Fruit fly (Drosophila melanogaster) whole organism, embryonic: Measurements from ENCODE around the gene cbt.
A peak's percentile ranks its signal among the peaks of the same experiment; 100 is the strongest.

Experiments
- Asciz ChIP-seq: fragments of 200-800 bp; sonication (Bioruptor generic); optimal IDR thresholded peaks from 2 replicates; lab custom pipeline; 2017; ENCODE audit warnings: missing biosample characterization, mild to moderate bottlenecking, missing genetic modification characterization, missing genetic modification reagents
- CG15011 ChIP-seq: fragments of 200-800 bp; sonication (Bioruptor generic); optimal IDR thresholded peaks from 3 replicates; lab custom pipeline; 2018; ENCODE audit warnings: missing biosample characterization, mild to moderate bottlenecking, missing genetic modification characterization
- CG1529 ChIP-seq: fragments of 200-800 bp; sonication (Bioruptor generic); optimal IDR thresholded peaks from 3 replicates; lab custom pipeline; 2018; ENCODE audit warnings: missing biosample characterization, missing genetic modification characterization
- CG15479 ChIP-seq: fragments of 200-800 bp; sonication (Bioruptor generic); optimal IDR thresholded peaks from 3 replicates; lab custom pipeline; 2019; ENCODE audit warnings: missing biosample characterization, mild to moderate bottlenecking, missing genetic modification characterization, moderate library complexity
- CG15514 ChIP-seq: fragments of 200-800 bp; sonication (Bioruptor generic); optimal IDR thresholded peaks from 3 replicates; lab custom pipeline; 2017; ENCODE audit warnings: missing biosample characterization, missing genetic modification characterization, mild to moderate bottlenecking, moderate library complexity, missing genetic modification reagents
- CG18764 ChIP-seq: fragments of 200-800 bp; sonication (Bioruptor generic); optimal IDR thresholded peaks from 3 replicates; lab custom pipeline; 2016; ENCODE audit warnings: missing biosample characterization, missing genetic modification characterization
- CG2875 ChIP-seq: fragments of 200-800 bp; sonication (Bioruptor generic); optimal IDR thresholded peaks from 2 replicates; lab custom pipeline; 2017; ENCODE audit warnings: missing biosample characterization, mild to moderate bottlenecking, missing genetic modification characterization, missing genetic modification reagents
- CG3281 ChIP-seq: fragments of 200-800 bp; sonication (Bioruptor generic); optimal IDR thresholded peaks from 3 replicates; lab custom pipeline; 2017; ENCODE audit warnings: missing biosample characterization, mild to moderate bottlenecking, missing genetic modification characterization
- CG34376 ChIP-seq: fragments of 200-800 bp; sonication (Bioruptor generic); optimal IDR thresholded peaks from 2 replicates; lab custom pipeline; 2018; ENCODE audit warnings: missing biosample characterization, mild to moderate bottlenecking, missing genetic modification characterization
- CG7963 ChIP-seq: fragments of 200-800 bp; sonication (Bioruptor generic); IDR thresholded peaks from 3 replicates; pipeline ENCODE4 v1.3.6; 2022; ENCODE audit warnings: missing biosample characterization, missing genetic modification characterization; ENCODE audit not compliant: partially characterized antibody
- CG7987 ChIP-seq: fragments of 200-800 bp; sonication (Bioruptor generic); optimal IDR thresholded peaks from 2 replicates; lab custom pipeline; 2018; ENCODE audit warnings: missing biosample characterization, mild to moderate bottlenecking, missing genetic modification characterization, moderate library complexity
- CG8290 ChIP-seq, 3 experiments: fragments of 200-800 bp; sonication (Bioruptor generic); optimal IDR thresholded peaks; 2 replicates each; lab custom pipeline; 2016 to 2019; ENCODE audit warnings: missing biosample characterization in 3 of 3, missing genetic modification characterization in 3 of 3, mild to moderate bottlenecking in 2 of 3, moderate library complexity in 1 of 3
- CoRest ChIP-seq: fragments of 200-800 bp; sonication (Bioruptor generic); optimal IDR thresholded peaks from 3 replicates; lab custom pipeline; 2018; ENCODE audit warnings: missing biosample characterization, mild to moderate bottlenecking, missing genetic modification characterization, moderate library complexity
- Dp ChIP-seq: fragments of 200-800 bp; sonication (Bioruptor generic); optimal IDR thresholded peaks from 2 replicates; lab custom pipeline; 2018; ENCODE audit warnings: missing biosample characterization, mild to moderate bottlenecking, missing genetic modification characterization, moderate library complexity
- Ets65A ChIP-seq: fragments of 200-800 bp; sonication (Bioruptor generic); peaks from one replicate; lab custom pipeline; 2016; ENCODE audit warnings: missing biosample characterization, missing genetic modification characterization
- Fer1 ChIP-seq: fragments of 200-800 bp; sonication (Bioruptor generic); optimal IDR thresholded peaks from 2 replicates; lab custom pipeline; 2017; ENCODE audit warnings: missing biosample characterization, mild to moderate bottlenecking, missing genetic modification characterization
- HLHmδ ChIP-seq: fragments of 200-800 bp; sonication (Bioruptor generic); optimal IDR thresholded peaks from 2 replicates; lab custom pipeline; 2018; ENCODE audit warnings: missing biosample characterization, mild to moderate bottlenecking, missing genetic modification characterization, moderate library complexity
- HmgZ ChIP-seq: fragments of 200-800 bp; sonication (Bioruptor generic); optimal IDR thresholded peaks from 2 replicates; lab custom pipeline; 2018; ENCODE audit warnings: missing biosample characterization, mild to moderate bottlenecking, missing genetic modification characterization
- Mad ChIP-seq: fragments of 200-800 bp; sonication (Bioruptor generic); optimal IDR thresholded peaks from 2 replicates; lab custom pipeline; 2016; ENCODE audit warnings: missing biosample characterization, missing genetic modification characterization
- Mes4 ChIP-seq: fragments of 200-800 bp; sonication (Bioruptor generic); optimal IDR thresholded peaks from 2 replicates; lab custom pipeline; 2016; ENCODE audit warnings: missing biosample characterization, missing genetic modification characterization
- NK7.1 ChIP-seq: fragments of 200-800 bp; sonication (Bioruptor generic); optimal IDR thresholded peaks from 3 replicates; lab custom pipeline; 2016; ENCODE audit warnings: missing biosample characterization, missing genetic modification characterization
- NfI ChIP-seq: fragments of 200-800 bp; sonication (Bioruptor generic); optimal IDR thresholded peaks from 3 replicates; lab custom pipeline; 2018; ENCODE audit warnings: missing biosample characterization, mild to moderate bottlenecking, missing genetic modification characterization, moderate library complexity
- Rfx ChIP-seq: fragments of 200-800 bp; sonication (Bioruptor generic); IDR thresholded peaks from 2 replicates; pipeline ENCODE4 v1.3.6; 2022; ENCODE audit warnings: missing biosample characterization, missing genetic modification characterization
- Sox100B ChIP-seq: fragments of 200-800 bp; sonication (Bioruptor generic); optimal IDR thresholded peaks from 3 replicates; lab custom pipeline; 2018; ENCODE audit warnings: missing biosample characterization, mild to moderate bottlenecking, missing genetic modification characterization
- Xrp1 ChIP-seq: fragments of 200-800 bp; sonication (Bioruptor generic); IDR thresholded peaks from 2 replicates; pipeline ENCODE4 v1.3.6; 2022; ENCODE audit warnings: missing biosample characterization, missing genetic modification characterization
- ab ChIP-seq: fragments of 200-800 bp; sonication (Bioruptor generic); optimal IDR thresholded peaks from 2 replicates; lab custom pipeline; 2016; ENCODE audit warnings: missing biosample characterization, missing genetic modification characterization
- ase ChIP-seq: fragments of 200-800 bp; sonication (Bioruptor generic); IDR thresholded peaks from 3 replicates; pipeline ENCODE4 v1.3.6; 2022; ENCODE audit warnings: missing biosample characterization, missing genetic modification characterization
- chn ChIP-seq: fragments of 200-800 bp; sonication (Bioruptor generic); optimal IDR thresholded peaks from 2 replicates; lab custom pipeline; 2016; ENCODE audit warnings: missing biosample characterization, missing genetic modification characterization
- crc ChIP-seq: fragments of 200-800 bp; sonication (Bioruptor generic); optimal IDR thresholded peaks from 2 replicates; lab custom pipeline; 2016; ENCODE audit warnings: missing biosample characterization, missing genetic modification characterization
- eyg ChIP-seq: fragments of 200-800 bp; sonication (Bioruptor generic); optimal IDR thresholded peaks from 3 replicates; lab custom pipeline; 2016; ENCODE audit warnings: missing biosample characterization, missing genetic modification characterization
- ftz-f1 ChIP-seq: fragments of 200-800 bp; sonication (Bioruptor generic); optimal IDR thresholded peaks from 2 replicates; lab custom pipeline; 2016; ENCODE audit warnings: missing biosample characterization, missing genetic modification characterization
- gcm ChIP-seq: fragments of 200-800 bp; sonication (Bioruptor generic); optimal IDR thresholded peaks from 2 replicates; lab custom pipeline; 2019; ENCODE audit warnings: missing biosample characterization, mild to moderate bottlenecking, missing genetic modification characterization, moderate library complexity
- insv ChIP-seq, 2 experiments: fragments of 200-800 bp; sonication (Bioruptor generic); optimal IDR thresholded peaks; 3 replicates each; lab custom pipeline; 2016 to 2018; ENCODE audit warnings: missing biosample characterization in 2 of 2, missing genetic modification characterization in 2 of 2
- kah ChIP-seq: fragments of 200-800 bp; sonication (Bioruptor generic); optimal IDR thresholded peaks from 2 replicates; lab custom pipeline; 2018; ENCODE audit warnings: missing biosample characterization, mild to moderate bottlenecking, missing genetic modification characterization
- kay ChIP-seq: fragments of 200-800 bp; sonication (Bioruptor generic); optimal IDR thresholded peaks from 2 replicates; lab custom pipeline; 2016; ENCODE audit warnings: missing biosample characterization, missing genetic modification characterization
- kni ChIP-seq: fragments of 200-800 bp; sonication (Bioruptor generic); optimal IDR thresholded peaks from 3 replicates; lab custom pipeline; 2017; ENCODE audit warnings: mild to moderate bottlenecking, missing biosample characterization, missing genetic modification reagents, missing genetic modification characterization
- lab ChIP-seq: fragments of 200-800 bp; sonication (Bioruptor generic); optimal IDR thresholded peaks from 3 replicates; lab custom pipeline; 2017; ENCODE audit warnings: missing biosample characterization, missing genetic modification characterization, mild to moderate bottlenecking, moderate library complexity, missing genetic modification reagents
- lilli ChIP-seq: fragments of 200-800 bp; sonication (Bioruptor generic); optimal IDR thresholded peaks from 3 replicates; lab custom pipeline; 2016; ENCODE audit warnings: missing biosample characterization, missing genetic modification characterization
- org-1 ChIP-seq: fragments of 200-800 bp; sonication (Bioruptor generic); optimal IDR thresholded peaks from 2 replicates; lab custom pipeline; 2017; ENCODE audit warnings: missing biosample characterization, missing genetic modification characterization
- pros ChIP-seq: fragments of 200-800 bp; sonication (Bioruptor generic); optimal IDR thresholded peaks from 3 replicates; lab custom pipeline; 2019; ENCODE audit warnings: missing biosample characterization, mild to moderate bottlenecking, missing genetic modification characterization, moderate library complexity
- psq ChIP-seq: fragments of 200-800 bp; sonication (Bioruptor generic); optimal IDR thresholded peaks from 2 replicates; lab custom pipeline; 2017; ENCODE audit warnings: missing biosample characterization, missing genetic modification characterization
- ranshi ChIP-seq: fragments of 200-800 bp; sonication (Bioruptor generic); IDR thresholded peaks from 2 replicates; pipeline ENCODE4 v1.3.6; 2022; ENCODE audit warnings: missing biosample characterization, missing genetic modification characterization
- schlank ChIP-seq: fragments of 200-800 bp; sonication (Bioruptor generic); optimal IDR thresholded peaks from 2 replicates; lab custom pipeline; 2018; ENCODE audit warnings: missing biosample characterization, mild to moderate bottlenecking, missing genetic modification characterization
- ssp ChIP-seq: fragments of 200-800 bp; sonication (Bioruptor generic); IDR thresholded peaks from 2 replicates; pipeline ENCODE4 v1.3.6; 2022; ENCODE audit warnings: missing biosample characterization, missing genetic modification characterization
- tin ChIP-seq: fragments of 200-800 bp; sonication (Bioruptor generic); optimal IDR thresholded peaks from 3 replicates; lab custom pipeline; 2016; ENCODE audit warnings: missing biosample characterization, missing genetic modification characterization
- tio ChIP-seq: fragments of 200-800 bp; sonication (Bioruptor generic); optimal IDR thresholded peaks from 2 replicates; lab custom pipeline; 2017; ENCODE audit warnings: missing biosample characterization, missing genetic modification characterization, inconsistent platforms
- wor ChIP-seq: fragments of 200-800 bp; sonication (Bioruptor generic); IDR thresholded peaks from 2 replicates; pipeline ENCODE4 v1.3.6; 2022; ENCODE audit warnings: missing biosample characterization, missing genetic modification characterization
- zfh2 ChIP-seq: fragments of 200-800 bp; sonication (Bioruptor generic); optimal IDR thresholded peaks from 2 replicates; lab custom pipeline; 2016; ENCODE audit warnings: missing biosample characterization, missing genetic modification characterization

Gene cbt

dm6 chr2L:480196-480511, 666 bp upstream of the cbt start:
- TF ChIP-seq ftz-f1 (GFP tag; lab: Kevin White, UChicago) (peak; percentile 21), HLHmδ (GFP tag; lab: Kevin White, UChicago) (peak; percentile 70), ase (no peak), pros (GFP tag; lab: Kevin White, UChicago) (peak; percentile 18), Xrp1 (GFP tag; lab: Robert Waterston, UW) (no peak), kni (GFP tag; lab: Kevin White, UChicago) (peak; percentile 31), CG15011 (GFP tag; lab: Kevin White, UChicago) (no peak), ssp (no peak), psq (GFP tag; lab: Kevin White, UChicago) (no peak), org-1 (GFP tag; lab: Kevin White, UChicago) (no peak), Rfx (GFP tag; lab: Robert Waterston, UW) (no peak), CG7987 (GFP tag; lab: Kevin White, UChicago) (peak; percentile 100)

- peak; percentile 6 for TF ChIP-seq tin (GFP tag; lab: Kevin White, UChicago)
- peak; percentile 70 for TF ChIP-seq Ets65A (GFP tag; lab: Kevin White, UChicago)
- peak; percentile 41 for TF ChIP-seq CG8290 (GFP tag; optimal IDR thresholded peaks at IDR 0.05; lab: Kevin White, UChicago)
- TF ChIP-seq CG8290 (tag; optimal IDR thresholded peaks at IDR 0.05; lab: Kevin White, UChicago), result peak; percentile 47 to 95
- TF ChIP-seq ranshi (GFP tag; lab: Robert Waterston, UW), result no peak
- no peak for TF ChIP-seq CG1529 (GFP tag; lab: Kevin White, UChicago)
- peak; percentile 69 for TF ChIP-seq Fer1 (GFP tag; lab: Kevin White, UChicago)
- TF ChIP-seq HmgZ (tag; lab: Kevin White, UChicago), result peak; percentile 77
- peak; percentile 90 for TF ChIP-seq kni (GFP tag; lab: Kevin White, UChicago)
- TF ChIP-seq CG34376 (GFP tag; lab: Kevin White, UChicago), result peak; percentile 62
- TF ChIP-seq lilli, result no peak
- TF ChIP-seq insv (GFP tag; optimal IDR thresholded peaks at IDR 0.05; lab: Kevin White, UChicago), result peak in 1 of 2 experiments; percentile 31
- TF ChIP-seq Asciz (GFP tag; lab: Kevin White, UChicago), result no peak
- peak; percentile 70 for TF ChIP-seq chn (GFP tag; lab: Kevin White, UChicago)
- peak; percentile 62 for TF ChIP-seq CG15514 (GFP tag; lab: Kevin White, UChicago)
- peak; percentile 89 for TF ChIP-seq kay
- TF ChIP-seq schlank, result peak; percentile 38
- TF ChIP-seq kah (GFP tag; lab: Kevin White, UChicago), result peak; percentile 89
- no peak for TF ChIP-seq Mes4 (GFP tag; lab: Kevin White, UChicago)
- no peak for TF ChIP-seq wor (GFP tag; lab: Robert Waterston, UW)
- TF ChIP-seq NfI, result no peak
- peak; percentile 85 for TF ChIP-seq lab (GFP tag; lab: Kevin White, UChicago)
- no peak for TF ChIP-seq tio (GFP tag; lab: Kevin White, UChicago)
- peak; percentile 1 for TF ChIP-seq Mad (GFP tag; lab: Kevin White, UChicago)
- TF ChIP-seq crc (GFP tag; lab: Kevin White, UChicago), result no peak
- peak; percentile 20 for TF ChIP-seq zfh2 (GFP tag; lab: Kevin White, UChicago)
- peak; percentile 0 for TF ChIP-seq Dp (GFP tag; lab: Kevin White, UChicago)
- peak; percentile 22 for TF ChIP-seq CG2875
- no peak for TF ChIP-seq CoRest (tag; lab: Kevin White, UChicago)
- peak; percentile 40 for TF ChIP-seq gcm (GFP tag; lab: Kevin White, UChicago)
- TF ChIP-seq ab (GFP tag; lab: Kevin White, UChicago), result no peak
- TF ChIP-seq NK7.1 (GFP tag; lab: Kevin White, UChicago), result no peak
- no peak for TF ChIP-seq CG7963 (GFP tag; lab: Robert Waterston, UW)
- TF ChIP-seq CG3281, result peak; percentile 5
- TF ChIP-seq eyg (GFP tag; lab: Kevin White, UChicago), result no peak
- TF ChIP-seq Sox100B (GFP tag; lab: Kevin White, UChicago), result no peak
- peak; percentile 20 for TF ChIP-seq CG15479 (GFP tag; lab: Kevin White, UChicago)
- no peak for TF ChIP-seq CG18764 (GFP tag; lab: Kevin White, UChicago)
- no peak for TF ChIP-seq psq (GFP tag; lab: Kevin White, UChicago)
These were observed 572 bp downstream of the cbt start for dm6 chr2L:478749-479482.
